Fruit fly (Drosophila melanogaster): ENCODE measurements around the gene CG43390.

The CG43390 gene

dm6 chr3L:11579919-11580318, at the start of gene CG43390:
Gene CG43390 (minus strand): TSS chr3L:11579950.
- TF ChIP-seq Hr96 (GFP tag; optimal IDR thresholded peaks at IDR 0.05): no peak
- TF ChIP-seq CG12768 (GFP tag; optimal IDR thresholded peaks at IDR 0.05): no peak
- TF ChIP-seq Clk (GFP tag; optimal IDR thresholded peaks at IDR 0.05): no peak
- TF ChIP-seq pad (GFP tag; optimal IDR thresholded peaks at IDR 0.05): no peak
- TF ChIP-seq CG11617 (GFP tag; optimal IDR thresholded peaks at IDR 0.05): no peak
- no peak for TF ChIP-seq ovo (GFP tag; optimal IDR thresholded peaks at IDR 0.05)
- TF ChIP-seq bab1 (GFP tag; optimal IDR thresholded peaks at IDR 0.05): no peak
- no peak for TF ChIP-seq cnc (optimal IDR thresholded peaks at IDR 0.05)
- TF ChIP-seq CG7101 (tag; optimal IDR thresholded peaks at IDR 0.05): no peak
- TF ChIP-seq toe (GFP tag; optimal IDR thresholded peaks at IDR 0.05): no peak
- TF ChIP-seq kay (GFP tag; ENCODE audit: borderline replicate concordance): no peak
- no peak for TF ChIP-seq Crg-1 (GFP tag; optimal IDR thresholded peaks at IDR 0.05)
- no peak for TF ChIP-seq CG7045 (GFP tag; optimal IDR thresholded peaks at IDR 0.05)

dm6 chr3L:11627819-11628483, 48.2 kb upstream of the CG43390 start, which contains the start of gene Apt1:
Gene Apt1 (plus strand): TSS chr3L:11628037.
- TF ChIP-seq CG1620 (GFP tag; optimal IDR thresholded peaks at IDR 0.05) (no peak), cnc (optimal IDR thresholded peaks at IDR 0.05) (no peak), Clk (GFP tag; optimal IDR thresholded peaks at IDR 0.05) (no peak), Mnt (GFP tag; optimal IDR thresholded peaks at IDR 0.05) (peak; percentile 26), CG11617 (GFP tag; optimal IDR thresholded peaks at IDR 0.05) (peak; percentile 24), Hr96 (GFP tag; optimal IDR thresholded peaks at IDR 0.05) (no peak), pad (GFP tag; optimal IDR thresholded peaks at IDR 0.05) (no peak), CG5204 (GFP tag; optimal IDR thresholded peaks at IDR 0.05) (no peak), Crg-1 (GFP tag; optimal IDR thresholded peaks at IDR 0.05) (no peak), CG33017 (tag; optimal IDR thresholded peaks at IDR 0.05) (peak; percentile 0), CG7045 (GFP tag; optimal IDR thresholded peaks at IDR 0.05) (no peak), CG12768 (GFP tag; optimal IDR thresholded peaks at IDR 0.05) (peak; percentile 77), CG14711 (tag; optimal IDR thresholded peaks at IDR 0.05) (peak; percentile 14), CG7101 (tag; optimal IDR thresholded peaks at IDR 0.05) (peak; percentile 24), ovo (GFP tag; optimal IDR thresholded peaks at IDR 0.05) (no peak), bab1 (GFP tag; optimal IDR thresholded peaks at IDR 0.05) (peak; percentile 48), toe (GFP tag; optimal IDR thresholded peaks at IDR 0.05) (peak; percentile 58), tj (GFP tag; optimal IDR thresholded peaks at IDR 0.05) (peak; percentile 83), cic (GFP tag; optimal IDR thresholded peaks at IDR 0.05) (no peak), kay (GFP tag; ENCODE audit: borderline replicate concordance) (peak; percentile 29)

dm6 chr3L:11626229-11626826, 46.6 kb upstream of the CG43390 start, which contains the start of gene PCID2:
Gene PCID2 (plus strand): TSS chr3L:11626441.
- no peak for TF ChIP-seq CG14711 (tag; optimal IDR thresholded peaks at IDR 0.05)

- TF ChIP-seq kay (GFP tag; ENCODE audit: borderline replicate concordance): peak; percentile 67
- TF ChIP-seq CG1620 (GFP tag; optimal IDR thresholded peaks at IDR 0.05): no peak
- no peak for TF ChIP-seq CG11617 (GFP tag; optimal IDR thresholded peaks at IDR 0.05)
- no peak for TF ChIP-seq cnc (optimal IDR thresholded peaks at IDR 0.05)
These were observed 46.0 kb upstream of the CG43390 start, which contains the start of gene CG6083 for dm6 chr3L:11625634-11626175. Gene CG6083 (minus strand): TSS chr3L:11626125.

- no peak for TF ChIP-seq CG1620 (GFP tag; optimal IDR thresholded peaks at IDR 0.05)
- no peak for TF ChIP-seq toe (GFP tag; optimal IDR thresholded peaks at IDR 0.05)
- TF ChIP-seq bab1 (GFP tag; optimal IDR thresholded peaks at IDR 0.05): no peak
- TF ChIP-seq kay (GFP tag; ENCODE audit: borderline replicate concordance): no peak
- TF ChIP-seq CG11617 (GFP tag; optimal IDR thresholded peaks at IDR 0.05): no peak
- no peak for TF ChIP-seq CG12768 (GFP tag; optimal IDR thresholded peaks at IDR 0.05)
- TF ChIP-seq ovo (GFP tag; optimal IDR thresholded peaks at IDR 0.05): no peak
- TF ChIP-seq Mnt (GFP tag; optimal IDR thresholded peaks at IDR 0.05): no peak
- no peak for TF ChIP-seq CG7101 (tag; optimal IDR thresholded peaks at IDR 0.05)
- no peak for TF ChIP-seq CG7045 (GFP tag; optimal IDR thresholded peaks at IDR 0.05)
- no peak for TF ChIP-seq CG33017 (tag; optimal IDR thresholded peaks at IDR 0.05)
- no peak for TF ChIP-seq CG14711 (tag; optimal IDR thresholded peaks at IDR 0.05)
- TF ChIP-seq Crg-1 (GFP tag; optimal IDR thresholded peaks at IDR 0.05): no peak
- no peak for TF ChIP-seq CG5204 (GFP tag; optimal IDR thresholded peaks at IDR 0.05)
These were observed 44.5 kb upstream of the CG43390 start, which contains the start of gene Akr1B for dm6 chr3L:11624281-11624680. Gene Akr1B (minus strand): TSS chr3L:11624381.

dm6 chr3L:11623245-11623883, 43.6 kb upstream of the CG43390 start:
- no peak for TF ChIP-seq Hr96 (GFP tag; optimal IDR thresholded peaks at IDR 0.05)
- no peak for TF ChIP-seq Crg-1 (GFP tag; optimal IDR thresholded peaks at IDR 0.05)
- peak; percentile 64 for TF ChIP-seq CG11617 (GFP tag; optimal IDR thresholded peaks at IDR 0.05)
- TF ChIP-seq ovo (GFP tag; optimal IDR thresholded peaks at IDR 0.05): no peak
- peak; percentile 30 for TF ChIP-seq CG12768 (GFP tag; optimal IDR thresholded peaks at IDR 0.05)
- TF ChIP-seq cnc (optimal IDR thresholded peaks at IDR 0.05): no peak
- TF ChIP-seq CG7101 (tag; optimal IDR thresholded peaks at IDR 0.05): peak; percentile 57
- TF ChIP-seq toe (GFP tag; optimal IDR thresholded peaks at IDR 0.05): peak; percentile 10
- TF ChIP-seq kay (GFP tag; ENCODE audit: borderline replicate concordance): peak; percentile 96
- peak; percentile 59 for TF ChIP-seq CG33017 (tag; optimal IDR thresholded peaks at IDR 0.05)
- TF ChIP-seq Mnt (GFP tag; optimal IDR thresholded peaks at IDR 0.05): peak; percentile 47
- TF ChIP-seq Clk (GFP tag; optimal IDR thresholded peaks at IDR 0.05): no peak
- no peak for TF ChIP-seq CG1620 (GFP tag; optimal IDR thresholded peaks at IDR 0.05)
- peak; percentile 27 for TF ChIP-seq pad (GFP tag; optimal IDR thresholded peaks at IDR 0.05)
- TF ChIP-seq bab1 (GFP tag; optimal IDR thresholded peaks at IDR 0.05): peak; percentile 75
- TF ChIP-seq CG14711 (tag; optimal IDR thresholded peaks at IDR 0.05): peak; percentile 26
- no peak for TF ChIP-seq CG7045 (GFP tag; optimal IDR thresholded peaks at IDR 0.05)
- TF ChIP-seq CG5204 (GFP tag; optimal IDR thresholded peaks at IDR 0.05): no peak
- peak; percentile 73 for TF ChIP-seq cic (GFP tag; optimal IDR thresholded peaks at IDR 0.05)
- TF ChIP-seq tj (GFP tag; optimal IDR thresholded peaks at IDR 0.05): peak; percentile 39

Data from whole organism, adult.